Fruit fly (Drosophila melanogaster) Kc167 (cell line): ENCODE measurements around the gene Msh6.

Experiments used
- Myc ChIP-seq: fragments of >200 bp; optimal IDR thresholded peaks from 2 replicates; lab custom pipeline; 2017; ENCODE audit warnings: missing external identifiers
- Sin3A ChIP-seq: fragments of >200 bp; optimal IDR thresholded peaks from 2 replicates; lab custom pipeline; 2018; ENCODE audit warnings: missing external identifiers
- h ChIP-seq: fragments of >200 bp; optimal IDR thresholded peaks from 3 replicates; lab custom pipeline; 2018; ENCODE audit warnings: missing external identifiers
- insv ChIP-seq: fragments of >200 bp; optimal IDR thresholded peaks from 3 replicates; lab custom pipeline; 2018; ENCODE audit warnings: missing external identifiers
- psq ChIP-seq: fragments of >200 bp; optimal IDR thresholded peaks from 2 replicates; lab custom pipeline; 2017; ENCODE audit warnings: missing external identifiers
- ttk ChIP-seq: sonication (Bioruptor generic); optimal IDR thresholded peaks from 2 replicates; lab custom pipeline; 2017; ENCODE audit warnings: missing external identifiers

The Msh6 gene

DNA sequence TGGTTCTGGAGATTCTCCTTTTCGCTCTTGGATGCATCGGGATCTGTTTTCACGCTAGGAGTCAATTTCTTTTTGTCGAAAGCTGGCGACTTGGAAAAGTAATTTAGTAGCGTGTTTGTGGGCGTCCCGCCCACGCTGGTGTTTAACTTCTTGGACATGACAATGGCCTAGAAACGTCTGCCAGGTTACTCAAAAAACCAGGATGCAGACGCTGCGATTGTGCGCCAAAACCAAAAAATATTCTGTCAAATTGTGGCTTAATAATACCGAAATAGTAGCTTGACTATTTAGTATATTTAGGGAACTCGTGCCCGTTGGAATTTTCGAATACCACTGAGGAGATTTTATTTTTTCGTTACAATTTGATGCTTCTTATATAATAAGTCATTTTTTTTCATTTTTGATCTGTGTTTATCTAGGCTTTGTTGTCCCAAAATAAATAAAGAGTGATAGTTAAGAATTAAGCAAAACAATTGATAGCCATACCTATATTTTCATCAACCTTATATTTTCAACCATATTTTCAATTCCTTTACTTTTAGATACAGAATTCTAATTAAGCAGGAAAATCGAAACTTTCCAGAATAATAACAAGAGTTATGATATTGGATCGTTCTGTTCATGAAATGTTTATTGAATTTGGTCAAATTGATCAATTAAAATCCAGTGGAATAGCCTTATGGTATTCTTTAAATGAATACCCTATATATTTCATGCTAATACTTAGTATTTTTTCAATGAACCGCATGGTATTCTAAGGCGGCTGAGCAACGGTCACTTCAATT, at the start of gene Msh6, which contains the start of gene Prp31:
Gene Msh6, minus strand, starts transcription at position 233 of the 785 bp plus-strand sequence.
Gene Prp31, plus strand, starts transcription at position 771 of the 785 bp plus-strand sequence.
- TF ChIP-seq ttk (lab: Kevin White, UChicago) (no peak), insv (lab: Kevin White, UChicago) (no peak), Myc (no peak), psq (lab: Kevin White, UChicago) (no peak), Sin3A (no peak), h (lab: Kevin White, UChicago) (no peak)

DNA sequence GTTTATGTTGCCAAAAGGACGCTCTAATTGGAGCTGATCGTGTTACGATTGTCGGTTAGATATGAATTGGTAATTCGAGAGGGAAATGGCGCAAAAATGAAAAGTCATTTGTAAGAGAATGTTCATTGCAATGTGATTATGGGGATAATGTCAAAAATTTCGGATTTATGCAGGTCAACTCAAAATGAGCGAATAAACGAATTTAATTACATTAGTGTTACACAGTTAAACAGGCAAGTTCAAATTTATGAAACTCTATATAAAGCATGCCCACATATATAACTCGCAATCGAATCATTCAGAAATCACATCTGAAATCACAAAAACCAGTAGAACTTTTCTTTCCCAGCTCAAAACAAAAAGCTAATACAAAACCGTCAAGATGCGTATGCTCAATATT, 49.2 kb upstream of the Msh6 start, which contains the start of gene Prx1:
Gene Prx1, plus strand, starts transcription at position 301 of the 400 bp plus-strand sequence.
- TF ChIP-seq Sin3A (no peak), insv (lab: Kevin White, UChicago) (no peak), psq (lab: Kevin White, UChicago) (no peak), ttk (lab: Kevin White, UChicago) (no peak), h (lab: Kevin White, UChicago) (no peak), Myc (no peak)

DNA sequence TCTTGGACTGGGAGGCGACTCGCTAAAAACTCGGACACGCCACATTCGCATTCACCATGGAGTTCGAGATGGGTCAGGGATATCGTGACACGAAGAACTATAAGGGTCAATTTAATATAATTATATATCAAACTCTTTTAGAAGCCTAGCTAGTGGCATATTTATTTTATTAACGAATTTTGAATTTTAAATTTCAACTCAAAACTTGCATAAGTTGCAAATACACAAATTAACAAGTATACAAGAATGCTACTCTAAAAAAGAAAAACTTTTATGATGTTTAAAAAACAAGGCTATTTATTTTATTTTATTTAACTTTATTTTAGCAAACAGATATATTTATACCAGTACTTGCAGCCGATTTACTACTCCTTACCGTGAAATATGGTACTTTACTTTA, 47.7 kb upstream of the Msh6 start:
- TF ChIP-seq insv (lab: Kevin White, UChicago) (no peak), Sin3A (no peak), ttk (lab: Kevin White, UChicago) (no peak), Myc (no peak), h (lab: Kevin White, UChicago) (no peak), psq (lab: Kevin White, UChicago) (no peak)

DNA sequence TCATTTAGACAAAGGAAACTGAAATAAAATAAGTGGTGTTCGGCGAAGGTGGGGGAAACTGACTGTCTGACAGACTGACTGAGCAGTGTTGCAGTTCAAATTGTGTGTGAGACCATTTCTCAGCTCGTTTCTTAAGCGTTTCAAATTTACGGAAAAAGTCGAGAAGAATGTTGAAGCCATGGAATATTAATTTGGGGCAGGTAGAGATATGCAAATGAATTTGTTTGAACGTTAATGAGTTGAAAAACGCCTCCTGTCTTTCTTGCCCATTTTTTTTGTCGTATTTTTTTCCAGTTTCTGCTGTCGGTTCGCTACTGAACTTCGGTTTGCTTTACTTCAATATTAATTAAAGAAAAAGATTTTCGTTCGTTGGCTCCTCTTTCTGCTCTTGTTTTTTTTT, 45.2 kb upstream of the Msh6 start:
- TF ChIP-seq ttk (lab: Kevin White, UChicago) (no peak), psq (lab: Kevin White, UChicago) (no peak)

DNA sequence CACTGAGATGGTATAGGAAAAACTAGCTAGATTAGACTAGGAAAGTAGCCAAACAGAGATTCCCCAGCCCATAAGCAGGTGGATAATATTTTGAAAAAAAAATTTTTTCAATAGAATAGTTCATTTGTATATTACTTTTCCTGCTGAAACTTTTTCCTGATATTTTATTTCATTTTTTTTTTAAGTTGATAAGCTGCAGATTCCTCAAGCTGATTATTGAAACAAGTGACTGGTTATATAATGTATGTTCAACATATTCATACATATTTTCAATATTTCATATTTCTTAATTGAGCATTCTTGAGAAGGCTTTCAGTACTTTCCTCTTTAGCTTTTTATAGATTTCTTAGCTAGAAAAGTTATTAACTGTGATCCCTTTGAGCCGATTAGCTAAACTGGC, 44.7 kb upstream of the Msh6 start:
- TF ChIP-seq ttk (lab: Kevin White, UChicago) = no peak
- TF ChIP-seq insv (lab: Kevin White, UChicago) = no peak
- no peak for TF ChIP-seq Myc
- no peak for TF ChIP-seq Sin3A
- TF ChIP-seq psq (lab: Kevin White, UChicago) = no peak
- no peak for TF ChIP-seq h (lab: Kevin White, UChicago)

DNA sequence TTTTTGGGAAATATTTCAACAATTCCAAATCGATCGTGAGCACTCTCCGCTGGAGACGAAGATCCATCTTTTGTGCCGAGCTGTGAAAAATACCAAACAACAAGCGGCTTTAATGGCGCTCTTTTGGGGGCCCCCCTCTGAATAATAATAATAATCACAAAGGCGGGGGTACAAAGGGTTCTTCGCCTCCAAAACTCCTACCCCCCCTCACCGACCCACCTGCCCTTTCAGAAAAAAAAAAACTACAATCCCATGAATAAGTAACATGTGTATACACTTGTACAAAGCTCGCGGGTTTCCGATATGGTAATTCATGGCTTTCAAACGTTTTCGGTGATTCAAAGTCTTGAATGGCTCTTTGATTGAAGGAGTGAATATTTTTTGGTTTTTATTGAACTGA, 43.0 kb upstream of the Msh6 start:
- TF ChIP-seq ttk (lab: Kevin White, UChicago) (no peak), insv (lab: Kevin White, UChicago) (no peak), Sin3A (no peak), Myc (no peak), psq (lab: Kevin White, UChicago) (no peak), h (lab: Kevin White, UChicago) (no peak)

DNA sequence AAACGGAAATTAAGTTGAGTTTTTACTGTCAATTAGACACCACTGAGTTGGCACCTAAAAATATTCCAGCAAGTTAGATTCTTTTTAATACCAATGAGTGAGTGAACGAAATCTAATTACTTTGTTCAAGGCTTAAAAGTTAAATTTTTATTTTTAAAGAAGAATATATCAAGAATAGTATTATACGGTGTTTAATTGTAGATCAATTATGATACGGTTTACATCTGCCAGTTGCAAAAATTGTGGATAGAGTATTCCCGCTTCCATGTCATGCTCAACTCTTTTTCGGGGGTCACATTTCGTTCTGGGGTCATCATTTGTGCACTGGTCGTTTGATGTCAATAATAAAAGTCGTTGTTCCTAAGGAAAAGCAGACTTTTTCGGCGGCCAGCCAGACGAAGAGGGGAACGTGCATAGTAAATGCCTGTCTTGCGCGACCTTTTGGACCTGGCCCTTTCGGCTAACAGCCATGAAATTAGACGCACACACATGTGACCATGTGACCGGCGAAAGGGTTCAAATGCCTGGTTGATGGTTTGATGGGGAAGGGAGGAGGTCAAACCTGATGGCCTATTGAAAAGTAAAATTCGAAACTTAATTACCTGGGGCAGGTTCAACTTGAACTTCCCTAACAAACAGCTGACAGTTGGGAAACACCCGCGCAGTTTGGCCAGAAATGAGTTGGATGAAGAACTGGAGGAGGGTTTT, 42.1 kb upstream of the Msh6 start:
- TF ChIP-seq Sin3A = no peak
- TF ChIP-seq insv (lab: Kevin White, UChicago) = no peak
- TF ChIP-seq ttk (lab: Kevin White, UChicago) = no peak
- TF ChIP-seq Myc = no peak
- TF ChIP-seq h (lab: Kevin White, UChicago) = no peak
- no peak for TF ChIP-seq psq (lab: Kevin White, UChicago)

DNA sequence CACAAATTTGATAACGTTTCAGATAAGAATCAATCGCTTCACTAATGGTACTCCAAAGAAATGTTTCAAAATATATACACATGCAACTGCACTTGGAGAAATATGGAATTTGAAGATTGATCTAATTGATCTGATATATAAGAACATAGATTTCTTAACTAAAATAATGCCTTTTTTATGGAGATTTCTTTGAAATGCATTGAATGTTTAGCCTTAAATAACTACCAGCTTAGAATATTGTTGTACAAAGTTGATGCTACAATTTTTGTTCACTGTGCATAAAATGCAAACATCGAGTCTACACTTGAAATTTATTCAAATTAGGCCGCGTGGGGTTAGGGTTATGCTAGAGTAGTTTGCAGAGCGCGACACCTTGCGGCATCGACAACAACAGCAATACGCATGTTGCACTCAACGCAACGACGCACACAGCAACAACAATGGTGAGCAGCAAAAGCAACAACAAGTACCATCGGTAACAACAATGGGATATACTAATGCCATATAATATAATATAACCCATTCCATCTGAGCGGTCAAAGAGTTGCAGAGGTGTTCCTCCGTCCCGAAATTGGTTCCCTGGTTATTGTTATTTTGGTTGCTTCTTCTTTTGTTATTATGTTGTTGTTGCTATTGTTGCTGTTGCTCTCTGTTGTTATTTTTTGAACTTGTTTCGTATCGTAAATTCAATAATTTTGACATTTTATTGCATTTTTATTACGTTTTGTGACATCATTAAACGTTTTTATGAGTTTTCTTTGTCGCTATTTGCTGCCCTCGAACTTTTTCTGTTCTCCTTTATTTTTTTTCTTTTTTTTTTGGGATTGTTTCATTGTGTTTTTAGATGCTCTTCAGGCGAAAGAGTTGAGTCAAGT, 41.1 kb upstream of the Msh6 start:
- no peak for TF ChIP-seq Sin3A
- no peak for TF ChIP-seq h (lab: Kevin White, UChicago)
- TF ChIP-seq psq (lab: Kevin White, UChicago) = no peak
- TF ChIP-seq insv (lab: Kevin White, UChicago) = no peak
- TF ChIP-seq ttk (lab: Kevin White, UChicago) = no peak
- TF ChIP-seq Myc = no peak

DNA sequence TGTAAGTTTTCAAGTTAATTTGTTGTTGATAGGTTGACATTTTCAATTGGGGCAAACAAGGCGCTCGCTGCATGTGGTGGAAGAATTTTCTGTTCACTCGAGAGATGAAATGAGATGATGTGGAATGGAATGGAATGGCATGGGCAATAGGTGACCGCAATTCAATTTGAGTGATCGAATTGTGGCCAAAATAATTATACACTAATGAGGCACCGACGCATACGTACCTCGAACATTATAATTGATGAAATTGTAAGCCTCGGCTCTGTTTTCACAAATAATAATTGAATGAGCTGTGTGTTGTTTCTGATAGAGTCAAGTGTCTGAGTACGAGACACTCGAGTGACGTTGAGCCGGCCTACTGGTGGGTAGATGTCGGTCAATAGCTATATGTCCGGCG, 39.6 kb upstream of the Msh6 start:
- TF ChIP-seq psq (lab: Kevin White, UChicago) (no peak), ttk (lab: Kevin White, UChicago) (no peak), Myc (no peak), Sin3A (no peak), h (lab: Kevin White, UChicago) (no peak), insv (lab: Kevin White, UChicago) (no peak)

DNA sequence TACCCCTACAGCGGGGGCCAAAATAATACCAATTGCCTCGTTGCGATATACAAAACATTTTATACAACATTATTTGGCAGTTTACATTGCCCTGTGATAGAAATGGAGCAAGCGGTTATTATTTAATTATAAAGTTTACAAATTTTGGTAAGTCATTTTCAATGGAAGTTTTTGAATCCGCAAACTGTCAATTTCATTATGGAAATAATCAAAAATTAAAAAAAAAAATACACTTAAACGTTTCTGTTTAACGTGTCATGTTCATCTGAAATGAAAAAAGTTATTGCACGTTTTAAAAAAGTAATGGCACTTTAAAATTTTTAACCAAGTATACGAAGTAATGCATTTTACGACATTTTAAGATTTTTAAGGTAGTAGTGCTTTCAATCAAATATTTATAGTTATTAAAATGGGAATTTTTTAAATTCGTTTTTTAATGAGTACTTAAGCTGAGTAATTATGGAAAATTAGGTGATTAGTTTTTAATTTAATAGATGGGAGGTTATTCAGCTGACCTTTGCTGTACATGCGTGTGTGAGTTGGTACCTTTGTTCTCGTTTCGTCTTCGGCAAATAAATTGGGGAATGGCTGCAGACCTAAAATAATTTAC, 38.5 kb upstream of the Msh6 start:
- TF ChIP-seq Sin3A (no peak), Myc (no peak), psq (lab: Kevin White, UChicago) (no peak), ttk (lab: Kevin White, UChicago) (no peak), h (lab: Kevin White, UChicago) (no peak), insv (lab: Kevin White, UChicago) (no peak)

DNA sequence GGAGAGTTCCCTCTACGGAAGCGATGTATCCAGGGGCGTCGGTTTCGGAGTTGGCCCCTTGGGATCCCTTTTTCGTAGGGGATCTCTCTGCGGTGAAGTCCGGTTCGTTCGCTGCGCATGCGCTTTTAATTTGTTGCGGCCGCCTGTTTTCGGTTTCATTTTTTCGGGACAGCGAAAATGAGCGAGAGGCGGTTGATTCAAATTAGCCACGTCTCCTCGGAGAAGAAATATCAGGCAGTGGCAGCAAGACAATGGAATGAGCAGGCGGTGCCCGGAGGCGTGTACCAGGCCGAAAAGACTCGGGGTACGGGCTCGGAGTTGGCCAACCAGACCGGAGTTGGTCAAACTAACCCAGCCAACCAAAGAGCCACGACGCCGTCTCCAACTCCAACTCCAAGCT, 37.8 kb upstream of the Msh6 start:
- TF ChIP-seq Sin3A (no peak), h (lab: Kevin White, UChicago) (no peak), psq (lab: Kevin White, UChicago) (no peak), insv (lab: Kevin White, UChicago) (no peak), ttk (lab: Kevin White, UChicago) (no peak), Myc (no peak)
